Fruit fly (Drosophila melanogaster) whole organism, embryonic: ENCODE data around the gene nAChRalpha6.

Experiments used
- BtbVII ChIP-seq: fragments of 200-800 bp; sonication (Bioruptor generic); optimal IDR thresholded peaks from 3 replicates; lab custom pipeline; 2017; ENCODE audit warnings: missing biosample characterization, mild to moderate bottlenecking, missing genetic modification characterization
- CG10147 ChIP-seq: fragments of 200-800 bp; sonication (Bioruptor generic); optimal IDR thresholded peaks from 2 replicates; lab custom pipeline; 2019; ENCODE audit warnings: missing biosample characterization, mild to moderate bottlenecking, missing genetic modification characterization, moderate library complexity
- CG10654 ChIP-seq: fragments of 200-800 bp; sonication (Bioruptor generic); optimal IDR thresholded peaks from 2 replicates; lab custom pipeline; 2016; ENCODE audit warnings: missing biosample characterization, missing genetic modification characterization
- CG10979 ChIP-seq: fragments of 200-800 bp; sonication (Bioruptor generic); optimal IDR thresholded peaks from 2 replicates; lab custom pipeline; 2018; ENCODE audit warnings: missing biosample characterization, mild to moderate bottlenecking, missing genetic modification characterization, moderate library complexity
- CG11696 ChIP-seq: fragments of 200-800 bp; sonication (Bioruptor generic); IDR thresholded peaks from 2 replicates; pipeline ENCODE4 v1.3.6; 2022; ENCODE audit warnings: missing biosample characterization, missing genetic modification characterization
- CG13287 ChIP-seq: fragments of 200-800 bp; sonication (Bioruptor generic); IDR thresholded peaks from 2 replicates; pipeline ENCODE4 v1.3.6; 2022; ENCODE audit warnings: missing biosample characterization, missing genetic modification characterization; ENCODE audit not compliant: partially characterized antibody
- CG17361 ChIP-seq: fragments of 200-800 bp; sonication (Bioruptor generic); IDR thresholded peaks from 3 replicates; pipeline ENCODE4 v1.3.6; 2022; ENCODE audit warnings: missing biosample characterization, missing genetic modification characterization
- CG17568 ChIP-seq: fragments of 200-800 bp; sonication (Bioruptor generic); optimal IDR thresholded peaks from 2 replicates; lab custom pipeline; 2018; ENCODE audit warnings: missing biosample characterization, mild to moderate bottlenecking, missing genetic modification characterization, moderate library complexity
- CG1832 ChIP-seq: fragments of 200-800 bp; sonication (Bioruptor generic); optimal IDR thresholded peaks from 2 replicates; lab custom pipeline; 2017; ENCODE audit warnings: missing biosample characterization, mild to moderate bottlenecking, missing genetic modification characterization, inconsistent platforms
- CG18619 ChIP-seq: fragments of 200-800 bp; sonication (Bioruptor generic); optimal IDR thresholded peaks from 3 replicates; lab custom pipeline; 2017; ENCODE audit warnings: missing biosample characterization, mild to moderate bottlenecking, missing genetic modification characterization
- CG31224 ChIP-seq: fragments of 200-800 bp; sonication (Bioruptor generic); IDR thresholded peaks from 2 replicates; pipeline ENCODE4 v1.3.6; 2022; ENCODE audit warnings: missing biosample characterization, missing genetic modification characterization
- CG31441 ChIP-seq: fragments of 200-800 bp; sonication (Bioruptor generic); IDR thresholded peaks from 2 replicates; pipeline ENCODE4 v1.3.6; 2022; ENCODE audit warnings: missing biosample characterization, missing genetic modification characterization
- CG32532 ChIP-seq: fragments of 200-800 bp; sonication (Bioruptor generic); IDR thresholded peaks from 2 replicates; pipeline ENCODE4 v1.3.6; 2022; ENCODE audit warnings: missing biosample characterization, missing genetic modification characterization
- CG6854 ChIP-seq: fragments of 200-800 bp; sonication (Bioruptor generic); optimal IDR thresholded peaks from 3 replicates; lab custom pipeline; 2017; ENCODE audit warnings: missing biosample characterization, mild to moderate bottlenecking, missing genetic modification characterization
- CG7745 ChIP-seq: fragments of 200-800 bp; sonication (Bioruptor generic); optimal IDR thresholded peaks from 2 replicates; lab custom pipeline; 2018; ENCODE audit warnings: missing biosample characterization, mild to moderate bottlenecking, missing genetic modification characterization, moderate library complexity
- CG7987 ChIP-seq: fragments of 200-800 bp; sonication (Bioruptor generic); optimal IDR thresholded peaks from 2 replicates; lab custom pipeline; 2018; ENCODE audit warnings: missing biosample characterization, mild to moderate bottlenecking, missing genetic modification characterization, moderate library complexity
- CG8281 ChIP-seq: fragments of 200-800 bp; sonication (Bioruptor generic); optimal IDR thresholded peaks from 2 replicates; lab custom pipeline; 2018; ENCODE audit warnings: missing biosample characterization, mild to moderate bottlenecking, missing genetic modification characterization, moderate library complexity
- CG8924 ChIP-seq: fragments of 200-800 bp; optimal IDR thresholded peaks from 3 replicates; lab custom pipeline; 2019; ENCODE audit warnings: missing biosample characterization, mild to moderate bottlenecking, missing genetic modification characterization, moderate library complexity
- CG9609 ChIP-seq: fragments of 200-800 bp; sonication (Bioruptor generic); optimal IDR thresholded peaks from 3 replicates; lab custom pipeline; 2016; ENCODE audit warnings: missing biosample characterization, missing genetic modification characterization
- Camta ChIP-seq: fragments of 200-800 bp; sonication (Bioruptor generic); optimal IDR thresholded peaks from 2 replicates; lab custom pipeline; 2016; ENCODE audit warnings: missing biosample characterization, missing genetic modification characterization
- D19B ChIP-seq: fragments of 200-800 bp; sonication (Bioruptor generic); optimal IDR thresholded peaks from 2 replicates; lab custom pipeline; 2017; ENCODE audit warnings: missing biosample characterization, mild to moderate bottlenecking, missing genetic modification characterization
- Doc2 ChIP-seq: fragments of 200-800 bp; sonication (Bioruptor generic); IDR thresholded peaks from 2 replicates; pipeline ENCODE4 v1.3.6; 2022; ENCODE audit warnings: missing biosample characterization, missing genetic modification characterization
- Dref ChIP-seq: fragments of 200-800 bp; sonication (Bioruptor generic); IDR thresholded peaks from 2 replicates; pipeline ENCODE4 v1.3.6; 2022; ENCODE audit warnings: missing biosample characterization, missing genetic modification characterization
- Ets65A ChIP-seq: fragments of 200-800 bp; sonication (Bioruptor generic); peaks from one replicate; lab custom pipeline; 2016; ENCODE audit warnings: missing biosample characterization, missing genetic modification characterization
- Ets97D ChIP-seq: fragments of 200-800 bp; sonication (Bioruptor generic); optimal IDR thresholded peaks from 3 replicates; lab custom pipeline; 2016; ENCODE audit warnings: missing biosample characterization, missing genetic modification characterization
- Gug ChIP-seq: fragments of 200-800 bp; sonication (Bioruptor generic); IDR thresholded peaks from 4 replicates; pipeline ENCODE4 v1.3.6; 2022; ENCODE audit warnings: missing biosample characterization, missing genetic modification characterization
- HmgD ChIP-seq: fragments of 200-800 bp; sonication (Bioruptor generic); optimal IDR thresholded peaks from 3 replicates; lab custom pipeline; 2016; ENCODE audit warnings: missing biosample characterization, missing genetic modification characterization
- Med ChIP-seq: fragments of 200-800 bp; sonication (Bioruptor generic); peaks from one replicate; lab custom pipeline; 2016; ENCODE audit warnings: missing biosample characterization, missing genetic modification characterization, mild to moderate bottlenecking, inconsistent platforms, moderate library complexity
- NC2α ChIP-seq: fragments of 200-800 bp; sonication (Bioruptor generic); optimal IDR thresholded peaks from 2 replicates; lab custom pipeline; 2016; ENCODE audit warnings: missing biosample characterization, missing genetic modification characterization
- Sox102F ChIP-seq: fragments of 200-800 bp; sonication (Bioruptor generic); optimal IDR thresholded peaks from 2 replicates; lab custom pipeline; 2018; ENCODE audit warnings: missing biosample characterization, mild to moderate bottlenecking, missing genetic modification characterization, moderate library complexity
- ac ChIP-seq: fragments of 200-800 bp; sonication (Bioruptor generic); optimal IDR thresholded peaks from 3 replicates; lab custom pipeline; 2017; ENCODE audit warnings: missing biosample characterization, mild to moderate bottlenecking, missing genetic modification characterization
- ara ChIP-seq: fragments of 200-800 bp; sonication (Bioruptor generic); IDR thresholded peaks from 2 replicates; pipeline ENCODE4 v1.3.6; 2022; ENCODE audit warnings: missing biosample characterization, missing genetic modification characterization
- bigmax ChIP-seq: fragments of 200-800 bp; sonication (Bioruptor generic); optimal IDR thresholded peaks from 2 replicates; lab custom pipeline; 2018; ENCODE audit warnings: missing biosample characterization, mild to moderate bottlenecking, missing genetic modification characterization
- disco-r ChIP-seq: fragments of 200-800 bp; sonication (Bioruptor generic); optimal IDR thresholded peaks from 2 replicates; lab custom pipeline; 2016; ENCODE audit warnings: missing biosample characterization, missing genetic modification characterization
- ems ChIP-seq: fragments of 200-800 bp; sonication (Bioruptor generic); optimal IDR thresholded peaks from 3 replicates; lab custom pipeline; 2016; ENCODE audit warnings: missing biosample characterization, missing genetic modification characterization
- her ChIP-seq: fragments of 200-800 bp; sonication (Bioruptor generic); optimal IDR thresholded peaks from 2 replicates; lab custom pipeline; 2016; ENCODE audit warnings: missing biosample characterization, missing genetic modification characterization
- hkb ChIP-seq, 2 experiments: fragments of 200-800 bp in 1 of 2; fragments of >200 bp in 1 of 2; sonication (Bioruptor generic) in 1 of 2; IDR thresholded peaks in 1 of 2; optimal IDR thresholded peaks in 1 of 2; 2 replicates each; pipeline versions ENCODE4 v1.3.6 to Lab custom; 2017 to 2022; ENCODE audit warnings: missing biosample characterization in 1 of 2, missing genetic modification characterization in 1 of 2
- kni ChIP-seq: fragments of 200-800 bp; sonication (Bioruptor generic); optimal IDR thresholded peaks from 3 replicates; lab custom pipeline; 2017; ENCODE audit warnings: mild to moderate bottlenecking, missing biosample characterization, missing genetic modification reagents, missing genetic modification characterization
- nom ChIP-seq: fragments of 200-800 bp; sonication (Bioruptor generic); optimal IDR thresholded peaks from 2 replicates; lab custom pipeline; 2017; ENCODE audit warnings: missing biosample characterization, missing genetic modification characterization, mild to moderate bottlenecking, moderate library complexity, missing genetic modification reagents
- pan ChIP-seq, 4 experiments: fragments of >200 bp in 3 of 4; fragments of 200-800 bp in 1 of 4; sonication (Bioruptor generic) in 1 of 4; optimal IDR thresholded peaks in 3 of 4; IDR thresholded peaks in 1 of 4; 2 replicates each; pipeline versions ENCODE4 v1.3.6 to Lab custom; 2017 to 2022; ENCODE audit warnings: missing biosample characterization in 2 of 4, missing genetic modification characterization in 2 of 4, mixed read lengths in 1 of 4
- pho ChIP-seq: fragments of 200-800 bp; sonication (Bioruptor generic); optimal IDR thresholded peaks from 2 replicates; lab custom pipeline; 2016; ENCODE audit warnings: missing biosample characterization, missing genetic modification characterization
- phol ChIP-seq: fragments of 200-800 bp; sonication (Bioruptor generic); optimal IDR thresholded peaks from 3 replicates; lab custom pipeline; 2018; ENCODE audit warnings: missing biosample characterization, mild to moderate bottlenecking, missing genetic modification characterization, moderate library complexity
- sd ChIP-seq: fragments of 200-800 bp; sonication (Bioruptor generic); optimal IDR thresholded peaks from 3 replicates; lab custom pipeline; 2018; ENCODE audit warnings: missing biosample characterization, mild to moderate bottlenecking, missing genetic modification characterization, moderate library complexity
- so ChIP-seq: fragments of 200-800 bp; sonication (Bioruptor generic); IDR thresholded peaks from 3 replicates; pipeline ENCODE4 v1.3.6; 2022; ENCODE audit warnings: missing biosample characterization, missing genetic modification characterization
- sob ChIP-seq: fragments of 200-800 bp; sonication (Bioruptor generic); IDR thresholded peaks from 2 replicates; pipeline ENCODE4 v1.3.6; 2022; ENCODE audit warnings: missing biosample characterization, missing genetic modification characterization
- sr ChIP-seq: fragments of 200-800 bp; sonication (Bioruptor generic); IDR thresholded peaks from 3 replicates; pipeline ENCODE4 v1.3.6; 2022; ENCODE audit warnings: missing biosample characterization, missing genetic modification characterization
- ssp ChIP-seq: fragments of 200-800 bp; sonication (Bioruptor generic); IDR thresholded peaks from 2 replicates; pipeline ENCODE4 v1.3.6; 2022; ENCODE audit warnings: missing biosample characterization, missing genetic modification characterization
- stwl ChIP-seq: fragments of 200-800 bp; sonication (Bioruptor generic); optimal IDR thresholded peaks from 3 replicates; lab custom pipeline; 2018; ENCODE audit warnings: missing biosample characterization, mild to moderate bottlenecking, missing genetic modification characterization, moderate library complexity
- tgo ChIP-seq: fragments of 200-800 bp; sonication (Bioruptor generic); IDR thresholded peaks from 3 replicates; pipeline ENCODE4 v1.3.6; 2022; ENCODE audit warnings: missing biosample characterization, missing genetic modification characterization
- tna ChIP-seq: fragments of 200-800 bp; sonication (Bioruptor generic); IDR thresholded peaks from 2 replicates; pipeline ENCODE4 v1.3.6; 2022; ENCODE audit warnings: missing biosample characterization, missing genetic modification characterization; ENCODE audit not compliant: partially characterized antibody

Gene nAChRalpha6

dm6 chr2L:9921401-9921800, 35.4 kb upstream of the nAChRalpha6 start, which contains the start of gene CG4592 (continued):
- TF ChIP-seq CG10654 (GFP tag; lab: Kevin White, UChicago) = peak; percentile 0
- TF ChIP-seq pan (optimal IDR thresholded peaks at IDR 0.05; lab: Kevin White, UChicago) = no peak
- peak in 1 of 2 experiments; percentile 73 for TF ChIP-seq pan (GFP tag; optimal IDR thresholded peaks at IDR 0.05 in 1 of 2, IDR thresholded peaks at IDR 0.05 in 1 of 2)
- no peak for TF ChIP-seq CG10147 (GFP tag; lab: Kevin White, UChicago)
- TF ChIP-seq Dref (GFP tag; lab: Robert Waterston, UW) = no peak
- no peak for TF ChIP-seq stwl
- peak; percentile 93 for TF ChIP-seq Med
- TF ChIP-seq CG32532 (GFP tag; lab: Robert Waterston, UW) = peak; percentile 66
- peak; percentile 29; the same call in 1 of the 2 replicates for TF ChIP-seq CG31224 (GFP tag; lab: Robert Waterston, UW)
- TF ChIP-seq CG9609 (GFP tag; lab: Kevin White, UChicago) = peak; percentile 6
- no peak for TF ChIP-seq ac (GFP tag; lab: Kevin White, UChicago)
- TF ChIP-seq pho (GFP tag; lab: Kevin White, UChicago) = no peak
- peak; percentile 14; the same call in 1 of the 2 replicates for TF ChIP-seq ssp (GFP tag; lab: Robert Waterston, UW)
- peak; percentile 26 for TF ChIP-seq Ets97D
- peak; percentile 10 for TF ChIP-seq CG18619 (GFP tag; lab: Kevin White, UChicago)
- TF ChIP-seq disco-r (GFP tag; lab: Kevin White, UChicago) = no peak
- TF ChIP-seq tgo (GFP tag; lab: Robert Waterston, UW) = peak; percentile 63
- TF ChIP-seq sd (tag; lab: Kevin White, UChicago) = no peak
- no peak for TF ChIP-seq hkb (optimal IDR thresholded peaks at IDR 0.05; lab: Kevin White, UChicago)
- TF ChIP-seq hkb (GFP tag; IDR thresholded peaks at IDR 0.05; lab: Robert Waterston, UW) = peak; percentile 84
- no peak for TF ChIP-seq sr
- TF ChIP-seq HmgD (GFP tag; lab: Kevin White, UChicago) = no peak
- TF ChIP-seq CG6854 (GFP tag; lab: Kevin White, UChicago) = peak; percentile 46
- TF ChIP-seq Camta = peak; percentile 37
- no peak for TF ChIP-seq CG8281
- peak; percentile 61 for TF ChIP-seq Sox102F (GFP tag; lab: Kevin White, UChicago)
- TF ChIP-seq Gug (GFP tag; lab: Robert Waterston, UW) = no peak
- TF ChIP-seq ems (GFP tag; lab: Kevin White, UChicago) = peak; percentile 18
- TF ChIP-seq D19B (GFP tag; lab: Kevin White, UChicago) = no peak
- TF ChIP-seq her (GFP tag; lab: Kevin White, UChicago) = peak; percentile 45
- no peak for TF ChIP-seq CG1832 (GFP tag; lab: Kevin White, UChicago)
- no peak for TF ChIP-seq CG17568
- no peak for TF ChIP-seq tna (GFP tag; lab: Robert Waterston, UW)
- TF ChIP-seq Doc2 (GFP tag; lab: Robert Waterston, UW) = no peak
- TF ChIP-seq CG7987 (GFP tag; lab: Kevin White, UChicago) = peak; percentile 78
- TF ChIP-seq CG31441 (GFP tag; lab: Robert Waterston, UW) = no peak
- TF ChIP-seq nom = no peak
- no peak for TF ChIP-seq CG7745 (tag; lab: Kevin White, UChicago)
- TF ChIP-seq ara = peak; percentile 53; the same call in 1 of the 2 replicates
- TF ChIP-seq NC2α (GFP tag; lab: Kevin White, UChicago) = no peak
- peak; percentile 71 for TF ChIP-seq phol
- peak; percentile 73 for TF ChIP-seq CG10979 (tag; lab: Kevin White, UChicago)
- no peak; the same call in 2 of the 3 replicates for TF ChIP-seq CG17361 (GFP tag; lab: Robert Waterston, UW)
- TF ChIP-seq CG8924 (tag; lab: Kevin White, UChicago) = peak; percentile 75
- TF ChIP-seq so (GFP tag; lab: Robert Waterston, UW) = 0 out of 3 replicates have a peak, but pooled peaks have one; percentile 21
- TF ChIP-seq BtbVII = peak; percentile 36
- peak; percentile 65; the same call in 1 of the 2 replicates for TF ChIP-seq sob (GFP tag; lab: Robert Waterston, UW)
- TF ChIP-seq bigmax (GFP tag; lab: Kevin White, UChicago) = peak; percentile 60
- TF ChIP-seq Ets65A (GFP tag; lab: Kevin White, UChicago) = peak; percentile 90
- peak; percentile 49; the same call in 1 of the 2 replicates for TF ChIP-seq CG11696 (GFP tag; lab: Robert Waterston, UW)
- no peak for TF ChIP-seq kni (GFP tag; lab: Kevin White, UChicago)
- TF ChIP-seq CG13287 (GFP tag; lab: Robert Waterston, UW) = peak; percentile 40; the same call in 1 of the 2 replicates
